Worm (Caenorhabditis elegans) whole organism, L3 larva: ENCODE results near the gene C27A2.12.

ENCODE experiments used
- R02D3.7 ChIP-seq: fragments of 150-350 bp; optimal IDR thresholded peaks from 2 replicates; lab custom pipeline; 2014; ENCODE audit warnings: missing biosample characterization, missing genetic modification characterization
- aly-2 ChIP-seq: fragments of 150-350 bp; optimal IDR thresholded peaks from 2 replicates; lab custom pipeline; 2014; ENCODE audit warnings: missing biosample characterization, missing genetic modification characterization
- ama-1 ChIP-seq: fragments of 150-350 bp; optimal IDR thresholded peaks from 2 replicates; lab custom pipeline; 2018
- ceh-28 ChIP-seq: fragments of 150-350 bp; optimal IDR thresholded peaks from 2 replicates; lab custom pipeline; 2014; ENCODE audit warnings: missing biosample characterization, missing genetic modification reagents, missing genetic modification characterization
- fos-1 ChIP-seq: fragments of 150-350 bp; optimal IDR thresholded peaks from 2 replicates; lab custom pipeline; 2014; ENCODE audit warnings: missing biosample characterization, missing genetic modification characterization
- jun-1 ChIP-seq: fragments of 150-350 bp; optimal IDR thresholded peaks from 2 replicates; lab custom pipeline; 2014; ENCODE audit warnings: missing biosample characterization, missing genetic modification reagents, missing genetic modification characterization
- lin-39 ChIP-seq: fragments of 150-350 bp; optimal IDR thresholded peaks from 2 replicates; lab custom pipeline; 2018; ENCODE audit warnings: missing biosample characterization, missing genetic modification reagents, missing genetic modification characterization
- lsy-12 ChIP-seq: sonication (generic microtip); optimal IDR thresholded peaks from 2 replicates; lab custom pipeline; 2016; ENCODE audit warnings: mild to moderate bottlenecking, missing genetic modification characterization, missing compliant biosample characterization
- mdl-1 ChIP-seq: fragments of 150-350 bp; optimal IDR thresholded peaks from 2 replicates; lab custom pipeline; 2014; ENCODE audit warnings: missing biosample characterization, missing genetic modification characterization
- nhr-11 ChIP-seq: fragments of 150-350 bp; optimal IDR thresholded peaks from 2 replicates; lab custom pipeline; 2014; ENCODE audit warnings: missing biosample characterization, missing genetic modification characterization
- pqm-1 ChIP-seq: fragments of 150-350 bp; optimal IDR thresholded peaks from 2 replicates; lab custom pipeline; 2017; ENCODE audit warnings: missing biosample characterization, missing genetic modification characterization, inconsistent platforms
- snpc-4 ChIP-seq: fragments of 150-350 bp; optimal IDR thresholded peaks from 2 replicates; lab custom pipeline; 2014; ENCODE audit warnings: missing biosample characterization, missing genetic modification characterization
- unc-62 ChIP-seq: fragments of 150-350 bp; sonication (generic microtip); optimal IDR thresholded peaks from 4 replicates; lab custom pipeline; 2014; ENCODE audit warnings: missing biosample characterization, missing genetic modification reagents, missing genetic modification characterization
- ztf-4 ChIP-seq: fragments of 150-350 bp; optimal IDR thresholded peaks from 2 replicates; lab custom pipeline; 2014; ENCODE audit warnings: missing biosample characterization, missing genetic modification characterization

DNA sequence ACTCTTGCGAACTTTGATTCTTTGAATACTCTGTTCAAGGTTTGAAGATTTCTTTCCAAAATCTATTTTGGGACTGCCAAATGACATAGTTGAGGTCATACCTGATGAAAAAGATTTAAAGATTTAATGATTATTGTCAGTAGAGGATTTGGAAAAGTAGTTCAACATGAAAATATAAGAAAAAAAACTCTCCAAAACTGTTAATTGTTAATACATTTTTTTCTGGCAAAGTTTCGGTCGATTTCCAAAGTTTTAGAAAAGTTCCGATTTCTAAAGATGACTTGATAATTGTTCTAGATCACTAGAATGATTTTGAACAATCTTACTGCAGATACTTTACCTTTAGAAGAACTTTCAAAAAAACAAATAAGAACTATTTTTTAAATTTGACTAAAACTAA lies 13.3 kb upstream of the C27A2.12 start, which contains the start of gene C27A2.7:
- TF ChIP-seq ama-1 (lab: Kevin White, UChicago): no peak
- no peak for TF ChIP-seq jun-1
- no peak for TF ChIP-seq lin-39 (tag; lab: Kevin White, UChicago)
- TF ChIP-seq ztf-4 (tag; lab: Kevin White, UChicago): no peak
- no peak for TF ChIP-seq nhr-11
- TF ChIP-seq fos-1 (tag; lab: Kevin White, UChicago): no peak
- TF ChIP-seq unc-62 (GFP tag; lab: Kevin White, UChicago): no peak
- no peak for TF ChIP-seq R02D3.7 (tag; lab: Kevin White, UChicago)
- TF ChIP-seq pqm-1 (tag; lab: Kevin White, UChicago): no peak
- no peak for TF ChIP-seq mdl-1 (tag; lab: Kevin White, UChicago)
- TF ChIP-seq ceh-28 (tag; lab: Kevin White, UChicago): no peak
- TF ChIP-seq lsy-12 (tag; lab: Kevin White, UChicago): no peak
- no peak for TF ChIP-seq aly-2 (tag; lab: Kevin White, UChicago)
- no peak for TF ChIP-seq snpc-4 (tag; lab: Kevin White, UChicago)
